Fruit fly (Drosophila melanogaster) whole organism, prepupa: ENCODE data around the gene CG17568.

Experiments used
- CG10631 ChIP-seq: fragments of 200-800 bp; sonication (Bioruptor generic); optimal IDR thresholded peaks from 2 replicates; lab custom pipeline; 2016; ENCODE audit warnings: missing biosample characterization, missing genetic modification characterization
- CG10669 ChIP-seq: fragments of 200-800 bp; sonication (Bioruptor generic); optimal IDR thresholded peaks from 3 replicates; lab custom pipeline; 2018; ENCODE audit warnings: missing biosample characterization, mild to moderate bottlenecking, missing genetic modification characterization, moderate library complexity
- CG11294 ChIP-seq: fragments of 200-800 bp; sonication (Bioruptor generic); IDR thresholded peaks from 2 replicates; pipeline ENCODE4 v1.3.6; 2022; ENCODE audit warnings: missing biosample characterization, missing genetic modification characterization
- CG11762 ChIP-seq: fragments of 200-800 bp; sonication (Bioruptor generic); optimal IDR thresholded peaks from 3 replicates; lab custom pipeline; 2016; ENCODE audit warnings: missing biosample characterization, missing genetic modification characterization; ENCODE audit not compliant: insufficient read depth
- CG11902 ChIP-seq: fragments of 200-800 bp; sonication (Bioruptor generic); optimal IDR thresholded peaks from 3 replicates; lab custom pipeline; 2016; ENCODE audit warnings: missing biosample characterization, missing genetic modification characterization
- CG15336 ChIP-seq: fragments of 200-800 bp; sonication (Bioruptor generic); IDR thresholded peaks from 2 replicates; pipeline ENCODE4 v1.3.6; 2022; ENCODE audit warnings: missing biosample characterization, missing genetic modification characterization
- CG1621 ChIP-seq: fragments of 200-800 bp; sonication (Bioruptor generic); optimal IDR thresholded peaks from 3 replicates; lab custom pipeline; 2018; ENCODE audit warnings: missing biosample characterization, mild to moderate bottlenecking, missing genetic modification characterization
- CG16779 ChIP-seq: fragments of 200-800 bp; sonication (Bioruptor generic); optimal IDR thresholded peaks from 3 replicates; lab custom pipeline; 2017; ENCODE audit warnings: missing biosample characterization, mild to moderate bottlenecking, missing genetic modification characterization
- CG3032 ChIP-seq: fragments of 200-800 bp; optimal IDR thresholded peaks from 2 replicates; lab custom pipeline; 2019; ENCODE audit warnings: missing biosample characterization, mild to moderate bottlenecking, missing genetic modification characterization, moderate library complexity
- CG31627 ChIP-seq: fragments of 200-800 bp; sonication (Bioruptor generic); optimal IDR thresholded peaks from 3 replicates; lab custom pipeline; 2016; ENCODE audit warnings: missing biosample characterization, missing genetic modification characterization
- CG32006 ChIP-seq: fragments of 200-800 bp; sonication (Bioruptor generic); optimal IDR thresholded peaks from 3 replicates; lab custom pipeline; 2017; ENCODE audit warnings: missing biosample characterization, mild to moderate bottlenecking, missing genetic modification characterization
- CG34406 ChIP-seq: fragments of 200-800 bp; sonication (Bioruptor generic); optimal IDR thresholded peaks from 3 replicates; lab custom pipeline; 2016; ENCODE audit warnings: missing biosample characterization, missing genetic modification characterization
- CG6163 ChIP-seq: fragments of 200-800 bp; sonication (Bioruptor generic); IDR thresholded peaks from 3 replicates; pipeline ENCODE4 v1.3.6; 2022; ENCODE audit warnings: missing biosample characterization, missing genetic modification characterization
- CG6808 ChIP-seq: fragments of 200-800 bp; sonication (Bioruptor generic); optimal IDR thresholded peaks from 3 replicates; lab custom pipeline; 2017; ENCODE audit warnings: missing biosample characterization, missing genetic modification characterization, mild to moderate bottlenecking, moderate library complexity, missing genetic modification reagents
- CG6854 ChIP-seq: fragments of 200-800 bp; sonication (Bioruptor generic); optimal IDR thresholded peaks from 2 replicates; lab custom pipeline; 2017; ENCODE audit warnings: missing biosample characterization, mild to moderate bottlenecking, missing genetic modification characterization
- CG7368 ChIP-seq: fragments of 200-800 bp; sonication (Bioruptor generic); optimal IDR thresholded peaks from 3 replicates; lab custom pipeline; 2016; ENCODE audit warnings: missing biosample characterization, missing genetic modification characterization
- CG8119 ChIP-seq: fragments of 200-800 bp; sonication (Bioruptor generic); IDR thresholded peaks from 3 replicates; pipeline ENCODE4 v1.3.6; 2022; ENCODE audit warnings: missing biosample characterization, missing genetic modification characterization
- CG8632 ChIP-seq: fragments of 200-800 bp; sonication (Bioruptor generic); optimal IDR thresholded peaks from 3 replicates; lab custom pipeline; 2016; ENCODE audit warnings: missing biosample characterization, missing genetic modification characterization
- Eip75B ChIP-seq: fragments of 200-800 bp; sonication (Bioruptor generic); optimal IDR thresholded peaks from 3 replicates; lab custom pipeline; 2016; ENCODE audit warnings: missing biosample characterization, missing genetic modification characterization
- Eip78C ChIP-seq: fragments of 200-800 bp; sonication (Bioruptor generic); peaks from one replicate; lab custom pipeline; 2016; ENCODE audit warnings: missing biosample characterization, missing genetic modification characterization
- Eip93F ChIP-seq: fragments of 200-800 bp; sonication (Bioruptor generic); optimal IDR thresholded peaks from 2 replicates; lab custom pipeline; 2016; ENCODE audit warnings: missing biosample characterization, mild to moderate bottlenecking, missing genetic modification characterization
- Hr38 ChIP-seq: sonication (Bioruptor generic); optimal IDR thresholded peaks from 2 replicates; lab custom pipeline; 2016; ENCODE audit warnings: missing biosample characterization, missing genetic modification characterization
- Hr39 ChIP-seq: fragments of 200-800 bp; sonication (Bioruptor generic); optimal IDR thresholded peaks from 2 replicates; lab custom pipeline; 2016; ENCODE audit warnings: missing biosample characterization, missing genetic modification characterization
- Lpt ChIP-seq: fragments of 200-800 bp; sonication (Bioruptor generic); optimal IDR thresholded peaks from 3 replicates; lab custom pipeline; 2016; ENCODE audit warnings: missing biosample characterization, missing genetic modification characterization
- Met ChIP-seq: fragments of 200-800 bp; sonication (Bioruptor generic); optimal IDR thresholded peaks from 3 replicates; lab custom pipeline; 2016; ENCODE audit warnings: missing biosample characterization, missing genetic modification characterization
- OdsH ChIP-seq: fragments of 200-800 bp; sonication (Bioruptor generic); optimal IDR thresholded peaks from 3 replicates; lab custom pipeline; 2016; ENCODE audit warnings: missing biosample characterization, missing genetic modification characterization
- Smox ChIP-seq: fragments of 200-800 bp; sonication (Bioruptor generic); optimal IDR thresholded peaks from 3 replicates; lab custom pipeline; 2016; ENCODE audit warnings: missing biosample characterization, missing genetic modification characterization
- Sox102F ChIP-seq: fragments of 200-800 bp; sonication (Bioruptor generic); optimal IDR thresholded peaks from 2 replicates; lab custom pipeline; 2016; ENCODE audit warnings: missing biosample characterization, mild to moderate bottlenecking, missing genetic modification characterization
- Sox14 ChIP-seq: fragments of 200-800 bp; sonication (Bioruptor generic); optimal IDR thresholded peaks from 3 replicates; lab custom pipeline; 2016; ENCODE audit warnings: missing biosample characterization, missing genetic modification characterization
- dac ChIP-seq: fragments of 200-800 bp; sonication (Bioruptor generic); optimal IDR thresholded peaks from 2 replicates; lab custom pipeline; 2017; ENCODE audit warnings: missing biosample characterization, mild to moderate bottlenecking, missing genetic modification characterization
- dsx ChIP-seq: fragments of 200-800 bp; optimal IDR thresholded peaks from 3 replicates; lab custom pipeline; 2019; ENCODE audit warnings: missing biosample characterization, mild to moderate bottlenecking, missing genetic modification characterization, moderate library complexity; ENCODE audit not compliant: poor library complexity, severe bottlenecking
- fd59A ChIP-seq: fragments of 200-800 bp; sonication (Bioruptor generic); optimal IDR thresholded peaks from 2 replicates; lab custom pipeline; 2017; ENCODE audit warnings: missing biosample characterization, mild to moderate bottlenecking, missing genetic modification characterization, missing genetic modification reagents
- fkh ChIP-seq: fragments of 200-800 bp; sonication (Bioruptor generic); optimal IDR thresholded peaks from 3 replicates; lab custom pipeline; 2017; ENCODE audit warnings: missing biosample characterization, mild to moderate bottlenecking, missing genetic modification characterization, moderate library complexity
- pdm3 ChIP-seq: fragments of 200-800 bp; sonication (Bioruptor generic); optimal IDR thresholded peaks from 3 replicates; lab custom pipeline; 2016; ENCODE audit warnings: missing biosample characterization, missing genetic modification characterization
- spab ChIP-seq: fragments of 200-800 bp; sonication (Bioruptor generic); optimal IDR thresholded peaks from 2 replicates; lab custom pipeline; 2017; ENCODE audit warnings: missing biosample characterization, mild to moderate bottlenecking, missing genetic modification characterization, missing genetic modification reagents
- ss ChIP-seq, 2 experiments: fragments of 200-800 bp; sonication (Bioruptor generic); optimal IDR thresholded peaks; 2 replicates in 1 of 2; 3 replicates in 1 of 2; lab custom pipeline; 2017 to 2018; ENCODE audit warnings: mild to moderate bottlenecking in 2 of 2, missing biosample characterization in 2 of 2, missing genetic modification characterization in 2 of 2, moderate library complexity in 1 of 2
- svp ChIP-seq: fragments of 200-800 bp; sonication (Bioruptor generic); peaks from one replicate; lab custom pipeline; 2016; ENCODE audit warnings: missing biosample characterization, missing genetic modification characterization
- vri ChIP-seq: fragments of 200-800 bp; sonication (Bioruptor generic); optimal IDR thresholded peaks from 3 replicates; lab custom pipeline; 2016; ENCODE audit warnings: missing biosample characterization, mild to moderate bottlenecking, missing genetic modification characterization

The CG17568 gene

DNA sequence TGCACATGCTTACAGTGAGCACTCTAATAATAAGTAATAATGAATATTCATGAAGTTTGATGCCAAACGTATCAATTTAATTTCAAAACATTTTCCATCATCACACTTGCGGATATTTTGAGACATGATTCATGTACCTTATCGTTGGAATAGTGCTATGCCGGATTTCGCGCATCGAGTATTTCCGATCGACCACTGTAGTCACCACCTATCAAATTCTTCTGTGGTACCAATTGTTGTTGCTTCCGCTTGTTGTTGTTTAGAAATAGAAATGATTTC, 40.6 kb downstream of the CG17568 start (continued):
- TF ChIP-seq CG11294 (GFP tag; lab: Robert Waterston, UW) (no peak), Sox14 (GFP tag; lab: Kevin White, UChicago) (peak; percentile 60), OdsH (GFP tag; lab: Kevin White, UChicago) (peak; percentile 46), CG31627 (peak; percentile 49), svp (GFP tag; lab: Kevin White, UChicago) (peak; percentile 70), pdm3 (peak; percentile 44), CG34406 (GFP tag; lab: Kevin White, UChicago) (peak; percentile 13), dsx (peak; percentile 3), CG11902 (no peak), fd59A (GFP tag; lab: Kevin White, UChicago) (peak; percentile 7), dac (GFP tag; lab: Kevin White, UChicago) (no peak)

- TF ChIP-seq CG15336 (GFP tag; lab: Robert Waterston, UW) (no peak), dsx (peak; percentile 51), fkh (peak; percentile 85), CG31627 (peak; percentile 17), CG6163 (GFP tag; lab: Robert Waterston, UW) (peak; percentile 31; the same call in 1 of the 3 replicates), CG16779 (tag; lab: Kevin White, UChicago) (no peak), CG11294 (GFP tag; lab: Robert Waterston, UW) (no peak), CG7368 (GFP tag; lab: Kevin White, UChicago) (peak; percentile 54), CG10669 (peak; percentile 45), OdsH (GFP tag; lab: Kevin White, UChicago) (no peak), Eip78C (GFP tag; lab: Kevin White, UChicago) (peak; percentile 57), CG3032 (peak; percentile 25), CG6854 (GFP tag; lab: Kevin White, UChicago) (peak; percentile 49), CG10631 (GFP tag; lab: Kevin White, UChicago) (no peak), CG11762 (GFP tag; lab: Kevin White, UChicago) (peak; percentile 20), spab (GFP tag; lab: Kevin White, UChicago) (peak; percentile 27), Hr39 (GFP tag; lab: Kevin White, UChicago) (no peak), svp (GFP tag; lab: Kevin White, UChicago) (peak; percentile 61), Met (peak; percentile 57), Eip75B (GFP tag; lab: Kevin White, UChicago) (peak; percentile 61), Hr38 (GFP tag; lab: Kevin White, UChicago) (no peak), CG6808 (GFP tag; lab: Kevin White, UChicago) (peak; percentile 17), ss (GFP tag; optimal IDR thresholded peaks at IDR 0.05; lab: Kevin White, UChicago) (no peak)
These were observed 41.1 kb downstream of the CG17568 start for dm6 chr2L:19140257-19140983.

DNA sequence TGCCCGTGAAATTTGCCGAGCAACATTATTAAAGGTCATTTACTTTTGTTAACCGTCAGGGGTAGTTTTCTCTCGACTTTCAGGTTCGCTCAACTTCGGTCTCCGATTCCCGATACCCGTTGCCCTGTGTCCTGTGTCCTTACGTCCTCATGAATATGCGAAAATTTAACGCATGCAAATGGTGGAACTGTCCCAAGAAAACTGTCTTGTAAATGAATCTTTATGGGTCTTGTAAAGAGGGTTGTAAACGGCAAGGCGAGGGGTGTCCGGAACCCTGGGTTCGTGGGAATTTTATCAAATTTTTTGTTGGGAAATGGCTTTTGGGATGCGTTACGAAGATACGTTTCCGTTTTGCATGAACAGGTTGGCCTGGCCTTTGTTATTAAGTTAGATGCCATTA, 41.8 kb downstream of the CG17568 start:
- TF ChIP-seq CG15336 (GFP tag; lab: Robert Waterston, UW) (no peak), CG8119 (no peak), ss (GFP tag; optimal IDR thresholded peaks at IDR 0.05; lab: Kevin White, UChicago) (no peak), CG32006 (GFP tag; lab: Kevin White, UChicago) (no peak), CG34406 (GFP tag; lab: Kevin White, UChicago) (no peak), CG6854 (GFP tag; lab: Kevin White, UChicago) (no peak), Met (no peak), CG8632 (GFP tag; lab: Kevin White, UChicago) (no peak), svp (GFP tag; lab: Kevin White, UChicago) (no peak), CG11294 (GFP tag; lab: Robert Waterston, UW) (no peak), vri (GFP tag; lab: Kevin White, UChicago) (no peak), Eip93F (GFP tag; lab: Kevin White, UChicago) (no peak), Smox (GFP tag; lab: Kevin White, UChicago) (no peak), CG16779 (tag; lab: Kevin White, UChicago) (no peak), Lpt (GFP tag; lab: Kevin White, UChicago) (no peak), CG1621 (tag; lab: Kevin White, UChicago) (no peak), fkh (no peak), CG11902 (no peak), Sox102F (GFP tag; lab: Kevin White, UChicago) (no peak), CG3032 (no peak)
